Worm (Caenorhabditis elegans) whole organism, late embryonic: ENCODE results near the gene clec-252.

Experiments used
- F13H6.1 ChIP-seq: sonication (generic microtip); optimal IDR thresholded peaks from 2 replicates; lab custom pipeline; 2016; ENCODE audit warnings: missing genetic modification characterization, missing compliant biosample characterization
- ceh-14 ChIP-seq: sonication (generic microtip); optimal IDR thresholded peaks from 2 replicates; lab custom pipeline; 2016; ENCODE audit warnings: missing genotype, missing genetic modification characterization, missing compliant biosample characterization
- fkh-10 ChIP-seq: fragments of 150-350 bp; optimal IDR thresholded peaks from 2 replicates; lab custom pipeline; 2014; ENCODE audit warnings: missing biosample characterization, missing genetic modification reagents, missing genetic modification characterization
- hlh-13 ChIP-seq: fragments of 200-800 bp; sonication (Bioruptor generic); optimal IDR thresholded peaks from 2 replicates; lab custom pipeline; 2018; ENCODE audit warnings: mild to moderate bottlenecking, missing genetic modification characterization, missing compliant biosample characterization
- hlh-6 ChIP-seq: sonication (generic microtip); optimal IDR thresholded peaks from 2 replicates; lab custom pipeline; 2016; ENCODE audit warnings: missing genotype, missing genetic modification characterization, missing compliant biosample characterization
- lim-6 ChIP-seq: sonication (generic microtip); optimal IDR thresholded peaks from 2 replicates; lab custom pipeline; 2016; ENCODE audit warnings: missing genetic modification characterization, missing compliant biosample characterization
- nhr-11 ChIP-seq: fragments of 150-350 bp; optimal IDR thresholded peaks from 2 replicates; lab custom pipeline; 2014; ENCODE audit warnings: missing biosample characterization, missing genetic modification characterization
- rnt-1 ChIP-seq: sonication (generic microtip); optimal IDR thresholded peaks from 2 replicates; lab custom pipeline; 2016; ENCODE audit warnings: missing genetic modification characterization, missing compliant biosample characterization
- sdc-2 ChIP-seq: sonication (generic microtip); optimal IDR thresholded peaks from 2 replicates; lab custom pipeline; 2016; ENCODE audit warnings: missing genotype, missing genetic modification characterization, missing compliant biosample characterization
- unc-42 ChIP-seq: sonication (generic microtip); optimal IDR thresholded peaks from 2 replicates; lab custom pipeline; 2016; ENCODE audit warnings: missing genotype, missing genetic modification characterization, missing compliant biosample characterization

ce11 chrV:18769902-18770301, 21.3 kb upstream of the clec-252 start:
- TF ChIP-seq hlh-6 (tag; lab: Kevin White, UChicago), result no peak
- no peak for TF ChIP-seq rnt-1
- no peak for TF ChIP-seq fkh-10
- no peak for TF ChIP-seq ceh-14
- TF ChIP-seq sdc-2 (tag; lab: Kevin White, UChicago), result no peak
- no peak for TF ChIP-seq hlh-13 (GFP tag; lab: Kevin White, UChicago)
- TF ChIP-seq unc-42 (tag; lab: Kevin White, UChicago), result no peak
- TF ChIP-seq lim-6 (tag; lab: Kevin White, UChicago), result no peak
- no peak for TF ChIP-seq F13H6.1 (tag; lab: Kevin White, UChicago)
- TF ChIP-seq nhr-11 (tag; lab: Kevin White, UChicago), result no peak
